Worm (Caenorhabditis elegans) whole organism, L1 larva: ENCODE measurements around the gene M162.15.

ENCODE experiments used
- C04F5.9 ChIP-seq: sonication (generic microtip); optimal IDR thresholded peaks from 2 replicates; lab custom pipeline; 2016; ENCODE audit warnings: missing genetic modification characterization, missing compliant biosample characterization
- C34B4.2 ChIP-seq: sonication (generic microtip); optimal IDR thresholded peaks from 2 replicates; lab custom pipeline; 2017; ENCODE audit warnings: mild to moderate bottlenecking, missing genetic modification characterization, missing compliant biosample characterization
- Y116A8C.19 ChIP-seq: sonication (generic microtip); optimal IDR thresholded peaks from 2 replicates; lab custom pipeline; 2016; ENCODE audit warnings: missing compliant biosample characterization, missing genetic modification characterization, borderline replicate concordance
- aha-1 ChIP-seq: fragments of 150-350 bp; optimal IDR thresholded peaks from 2 replicates; lab custom pipeline; 2014; ENCODE audit warnings: missing biosample characterization, missing genetic modification characterization
- blmp-1 ChIP-seq: fragments of 150-350 bp; optimal IDR thresholded peaks from 2 replicates; lab custom pipeline; 2014; ENCODE audit warnings: missing biosample characterization, missing genetic modification characterization
- ceh-63 ChIP-seq: fragments of 200-800 bp; sonication (Bioruptor generic); optimal IDR thresholded peaks from 2 replicates; lab custom pipeline; 2018; ENCODE audit warnings: mild to moderate bottlenecking, missing genetic modification characterization, missing compliant biosample characterization
- ceh-8 ChIP-seq: fragments of 200-800 bp; sonication (Bioruptor generic); optimal IDR thresholded peaks from 2 replicates; lab custom pipeline; 2018; ENCODE audit warnings: mild to moderate bottlenecking, missing genetic modification characterization, moderate library complexity, missing compliant biosample characterization
- ceh-82 ChIP-seq, 3 experiments: fragments of 150-350 bp in 1 of 3; sonication (generic microtip) in 2 of 3; optimal IDR thresholded peaks; 2 replicates each; lab custom pipeline; 2014 to 2017; ENCODE audit warnings: missing biosample characterization in 3 of 3, missing genetic modification characterization in 3 of 3
- ceh-90 ChIP-seq: sonication (generic microtip); optimal IDR thresholded peaks from 2 replicates; lab custom pipeline; 2016; ENCODE audit warnings: missing genetic modification characterization, missing compliant biosample characterization
- ces-1 ChIP-seq: fragments of 150-350 bp; optimal IDR thresholded peaks from 2 replicates; lab custom pipeline; 2014; ENCODE audit warnings: missing biosample characterization, missing genetic modification reagents, missing genetic modification characterization
- dpl-1 ChIP-seq, 3 experiments: fragments of 150-350 bp in 2 of 3; sonication (generic microtip) in 1 of 3; optimal IDR thresholded peaks; 2 replicates each; lab custom pipeline; 2014 to 2017; ENCODE audit warnings: missing biosample characterization in 3 of 3, missing genetic modification characterization in 3 of 3, missing genetic modification reagents in 3 of 3
- elt-2 ChIP-seq: sonication (generic microtip); optimal IDR thresholded peaks from 2 replicates; lab custom pipeline; 2016; ENCODE audit warnings: missing genetic modification characterization, mild to moderate bottlenecking, inconsistent platforms, missing compliant biosample characterization, missing genetic modification reagents
- elt-3 ChIP-seq, 6 experiments: fragments of 150-350 bp in 1 of 6; sonication (generic microtip); optimal IDR thresholded peaks; 2 replicates each; lab custom pipeline; 2017 to 2018; ENCODE audit warnings: missing biosample characterization in 6 of 6, missing genetic modification characterization in 6 of 6, inconsistent platforms in 1 of 6
- ets-5 ChIP-seq: fragments of 200-800 bp; sonication (Bioruptor generic); IDR thresholded peaks from 2 replicates; pipeline ENCODE4 v1.3.6; 2022; ENCODE audit warnings: missing genetic modification characterization, missing compliant biosample characterization
- fkh-10 ChIP-seq: sonication (generic microtip); optimal IDR thresholded peaks from 2 replicates; lab custom pipeline; 2017; ENCODE audit warnings: missing biosample characterization, missing genetic modification reagents, missing genetic modification characterization
- hlh-17 ChIP-seq: fragments of 200-800 bp; sonication (Bioruptor generic); optimal IDR thresholded peaks from 2 replicates; lab custom pipeline; 2018; ENCODE audit warnings: missing genetic modification characterization, mild to moderate bottlenecking, missing compliant biosample characterization, moderate library complexity, borderline replicate concordance
- hpl-2 ChIP-seq: fragments of 150-350 bp; optimal IDR thresholded peaks from 2 replicates; lab custom pipeline; 2014; ENCODE audit warnings: missing biosample characterization, missing genetic modification reagents, missing genetic modification characterization
- irx-1 ChIP-seq: sonication (generic microtip); optimal IDR thresholded peaks from 2 replicates; lab custom pipeline; 2016; ENCODE audit warnings: missing genetic modification characterization, missing compliant biosample characterization
- jun-1 ChIP-seq: fragments of 150-350 bp; optimal IDR thresholded peaks from 2 replicates; lab custom pipeline; 2014; ENCODE audit warnings: missing biosample characterization, missing genetic modification reagents, missing genetic modification characterization
- lin-14 ChIP-seq: fragments of 200-800 bp; sonication (Bioruptor generic); optimal IDR thresholded peaks from 2 replicates; lab custom pipeline; 2018; ENCODE audit warnings: mild to moderate bottlenecking, missing genetic modification characterization, moderate library complexity, missing compliant biosample characterization
- mdl-1 ChIP-seq, 2 experiments: fragments of 150-350 bp; optimal IDR thresholded peaks; 2 replicates each; lab custom pipeline; 2014 to 2017; ENCODE audit warnings: missing biosample characterization in 2 of 2, missing genetic modification characterization in 2 of 2, inconsistent platforms in 1 of 2
- mef-2 ChIP-seq: fragments of 150-350 bp; optimal IDR thresholded peaks from 2 replicates; lab custom pipeline; 2014; ENCODE audit warnings: missing biosample characterization, missing genetic modification characterization
- nhr-11 ChIP-seq: fragments of 150-350 bp; optimal IDR thresholded peaks from 2 replicates; lab custom pipeline; 2014; ENCODE audit warnings: missing biosample characterization, missing genetic modification characterization
- nhr-19 ChIP-seq: fragments of 200-800 bp; sonication (Bioruptor generic); conservative IDR thresholded peaks from 2 replicates; pipeline ENCODE4 v1.3.6; 2022; ENCODE audit warnings: missing genetic modification characterization, missing compliant biosample characterization
- nhr-20 ChIP-seq: sonication (generic microtip); optimal IDR thresholded peaks from 2 replicates; lab custom pipeline; 2016; ENCODE audit warnings: mild to moderate bottlenecking, missing genetic modification characterization, missing compliant biosample characterization
- nhr-237 ChIP-seq: fragments of 150-350 bp; optimal IDR thresholded peaks from 2 replicates; lab custom pipeline; 2014; ENCODE audit warnings: missing biosample characterization, missing genetic modification characterization
- nhr-28 ChIP-seq: fragments of 150-350 bp; optimal IDR thresholded peaks from 2 replicates; lab custom pipeline; 2014; ENCODE audit warnings: missing biosample characterization, missing genetic modification characterization
- nhr-71 ChIP-seq: sonication (generic microtip); optimal IDR thresholded peaks from 2 replicates; lab custom pipeline; 2016; ENCODE audit warnings: mild to moderate bottlenecking, missing genetic modification characterization, moderate library complexity, missing compliant biosample characterization
- nhr-76 ChIP-seq: sonication (generic microtip); optimal IDR thresholded peaks from 2 replicates; lab custom pipeline; 2017; ENCODE audit warnings: missing biosample characterization, missing genetic modification characterization
- nhr-77 ChIP-seq: fragments of 150-350 bp; optimal IDR thresholded peaks from 2 replicates; lab custom pipeline; 2014; ENCODE audit warnings: missing biosample characterization, missing genetic modification characterization
- pqm-1 ChIP-seq: sonication (generic microtip); optimal IDR thresholded peaks from 3 replicates; lab custom pipeline; 2017; ENCODE audit warnings: missing biosample characterization, missing genetic modification characterization
- skn-1 ChIP-seq: fragments of 150-350 bp; optimal IDR thresholded peaks from 2 replicates; lab custom pipeline; 2014; ENCODE audit warnings: missing biosample characterization, missing genetic modification characterization
- sox-4 ChIP-seq: sonication (generic microtip); optimal IDR thresholded peaks from 2 replicates; lab custom pipeline; 2016; ENCODE audit warnings: missing genetic modification characterization, missing compliant biosample characterization
- swsn-7 ChIP-seq: sonication (generic microtip); optimal IDR thresholded peaks from 2 replicates; lab custom pipeline; 2016; ENCODE audit warnings: missing genetic modification characterization, missing compliant biosample characterization
- tlp-1 ChIP-seq: fragments of 150-350 bp; optimal IDR thresholded peaks from 2 replicates; lab custom pipeline; 2014; ENCODE audit warnings: missing biosample characterization, missing genetic modification characterization
- unc-30 ChIP-seq: sonication (generic microtip); optimal IDR thresholded peaks from 2 replicates; lab custom pipeline; 2017; ENCODE audit warnings: missing biosample characterization, missing genetic modification characterization
- zag-1 ChIP-seq: fragments of 150-350 bp; optimal IDR thresholded peaks from 2 replicates; lab custom pipeline; 2014; ENCODE audit warnings: missing biosample characterization, missing genetic modification characterization

The M162.15 gene

DNA sequence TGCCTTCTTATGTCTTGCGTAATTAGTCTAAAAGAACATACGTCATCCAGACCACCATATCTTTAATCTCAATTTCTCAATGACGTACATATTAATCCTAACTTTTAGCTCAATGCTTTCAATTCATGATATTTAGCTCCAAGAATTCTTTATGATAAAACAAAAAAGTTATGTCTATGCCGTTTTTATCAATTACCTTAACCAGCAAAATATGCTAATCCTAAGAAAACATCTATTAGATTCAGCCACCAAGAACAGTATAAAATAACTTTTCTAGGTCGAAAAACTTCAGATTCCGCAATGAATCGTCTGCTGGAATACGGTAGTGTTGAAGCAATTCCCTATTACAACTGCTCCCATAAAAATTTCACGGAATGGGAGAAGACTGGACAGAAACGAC is 12.3 kb upstream of the M162.15 start, which contains the start of gene srt-45:
srt-45 (plus strand) TSS at position 301 of the 400 bp plus-strand sequence.
- TF ChIP-seq mdl-1 (tag; optimal IDR thresholded peaks at IDR 0.05; lab: Kevin White, UChicago) (no peak), fkh-10 (GFP tag; lab: Kevin White, UChicago) (no peak), nhr-237 (tag; lab: Kevin White, UChicago) (no peak), pqm-1 (no peak), ceh-8 (no peak), elt-3 (tag; optimal IDR thresholded peaks at IDR 0.05; lab: Kevin White, UChicago) (no peak), swsn-7 (tag; lab: Kevin White, UChicago) (no peak), lin-14 (no peak), nhr-71 (tag; lab: Kevin White, UChicago) (no peak), nhr-28 (tag; lab: Kevin White, UChicago) (no peak), ceh-63 (GFP tag; lab: Kevin White, UChicago) (no peak), skn-1 (tag; lab: Kevin White, UChicago) (no peak), nhr-76 (tag; lab: Kevin White, UChicago) (no peak), tlp-1 (tag; lab: Kevin White, UChicago) (no peak), ceh-82 (tag; optimal IDR thresholded peaks at IDR 0.05; lab: Kevin White, UChicago) (no peak)

DNA sequence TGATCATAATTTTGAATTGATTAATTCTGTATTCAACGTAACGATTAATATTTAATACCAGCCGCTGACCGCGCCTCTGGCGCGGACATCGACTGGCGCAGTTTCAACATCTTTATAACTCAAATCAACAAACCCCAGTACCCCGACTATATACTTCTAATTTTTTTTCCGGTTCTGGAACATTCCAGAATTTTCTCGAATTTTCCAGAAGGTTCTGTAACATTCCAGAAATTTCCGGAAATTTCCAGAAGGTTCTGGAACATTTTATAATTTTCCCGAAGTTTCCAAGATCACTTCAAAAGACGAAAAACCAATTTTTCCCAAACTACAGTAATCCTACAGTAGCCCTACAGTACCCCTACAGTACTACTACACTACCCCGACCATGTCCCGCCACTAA is 7.7 kb upstream of the M162.15 start:
- TF ChIP-seq tlp-1 (tag; lab: Kevin White, UChicago) (no peak), ceh-90 (tag; lab: Kevin White, UChicago) (no peak)

DNA sequence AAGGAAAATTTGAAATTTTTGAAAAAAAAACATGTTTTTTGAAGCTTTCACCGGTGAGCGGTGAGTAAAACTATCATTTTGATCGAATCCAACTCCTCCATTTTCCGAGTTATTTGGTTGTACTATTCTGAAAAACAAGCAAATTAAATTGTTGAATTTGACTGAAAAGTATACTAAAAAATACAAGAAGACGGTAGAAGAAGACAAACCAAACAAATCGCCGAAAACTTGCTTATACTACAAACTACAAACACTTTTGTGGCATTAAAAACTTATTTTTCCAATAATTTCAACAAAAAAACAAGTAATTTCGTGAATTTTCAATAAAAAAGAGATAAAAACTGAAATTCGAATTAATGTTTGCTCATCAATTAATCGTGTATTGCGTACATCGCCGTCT is 7.0 kb upstream of the M162.15 start, which contains the start of gene fbxa-194:
fbxa-194 (minus strand) TSS at position 101 of the 400 bp plus-strand sequence.
- no peak for TF ChIP-seq blmp-1 (tag; lab: Kevin White, UChicago)
- TF ChIP-seq unc-30 (tag; lab: Kevin White, UChicago) = no peak
- no peak for TF ChIP-seq tlp-1 (tag; lab: Kevin White, UChicago)
- TF ChIP-seq fkh-10 (GFP tag; lab: Kevin White, UChicago) = no peak
- TF ChIP-seq mef-2 = no peak
- TF ChIP-seq elt-2 = no peak
- no peak for TF ChIP-seq nhr-20
- no peak for TF ChIP-seq dpl-1 (GFP tag; optimal IDR thresholded peaks at IDR 0.05; lab: Kevin White, UChicago)
- TF ChIP-seq nhr-19 (GFP tag; lab: Robert Waterston, UW) = no peak
- no peak for TF ChIP-seq C34B4.2 (tag; lab: Kevin White, UChicago)
- no peak for TF ChIP-seq nhr-11
- TF ChIP-seq skn-1 (tag; lab: Kevin White, UChicago) = no peak
- no peak for TF ChIP-seq ets-5
- TF ChIP-seq hpl-2 = no peak
- no peak for TF ChIP-seq ces-1 (GFP tag; lab: Kevin White, UChicago)
- TF ChIP-seq aha-1 (tag; lab: Kevin White, UChicago) = no peak
- TF ChIP-seq zag-1 = no peak
- no peak for TF ChIP-seq sox-4 (tag; lab: Kevin White, UChicago)
- TF ChIP-seq C04F5.9 = no peak

DNA sequence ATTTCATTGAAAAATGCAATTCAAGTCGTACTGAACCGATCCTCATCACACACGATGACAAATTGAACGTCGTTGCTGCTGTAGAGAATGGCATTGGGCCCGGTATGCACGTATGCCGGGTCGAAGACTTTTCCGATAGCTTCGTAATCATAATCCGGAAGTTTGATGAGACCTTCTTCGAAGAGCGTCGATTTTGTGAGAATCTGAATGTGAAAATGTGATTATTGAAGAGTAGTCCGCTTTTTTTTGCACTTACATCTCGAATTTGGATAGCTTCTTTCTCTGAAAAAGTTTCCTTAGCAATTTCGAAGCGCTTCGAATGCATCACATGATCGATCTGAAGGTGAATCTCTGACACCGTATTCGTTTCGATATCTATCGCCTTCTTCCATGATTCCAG is 5.7 kb upstream of the M162.15 start, which contains the start of gene fbxa-118:
fbxa-118 (minus strand) TSS at position 101 of the 400 bp plus-strand sequence.
- TF ChIP-seq irx-1 (no peak), nhr-77 (tag; lab: Kevin White, UChicago) (no peak), sox-4 (tag; lab: Kevin White, UChicago) (no peak), Y116A8C.19 (tag; lab: Kevin White, UChicago) (no peak), nhr-19 (GFP tag; lab: Robert Waterston, UW) (no peak), hlh-17 (GFP tag; lab: Kevin White, UChicago) (no peak), jun-1 (no peak)
